Worm (Caenorhabditis elegans) whole organism, young adult: ENCODE results near the gene srgp-1.
A peak's percentile ranks its signal among the peaks of the same experiment; 100 is the strongest.

Source experiments
- B0019.2 ChIP-seq: fragments of 200-800 bp; sonication (Bioruptor generic); conservative IDR thresholded peaks from 2 replicates; pipeline ENCODE4 v1.3.6; 2022; ENCODE audit warnings: missing genetic modification reagents, missing genetic modification characterization, missing compliant biosample characterization
- B0261.1 ChIP-seq: sonication (generic microtip); optimal IDR thresholded peaks from 2 replicates; lab custom pipeline; 2016; ENCODE audit warnings: mild to moderate bottlenecking, missing genetic modification characterization, moderate library complexity, missing compliant biosample characterization
- B0336.3 ChIP-seq: fragments of 200-800 bp; sonication (Bioruptor generic); IDR thresholded peaks from 2 replicates; pipeline ENCODE4 v1.3.6; 2022; ENCODE audit warnings: missing genetic modification characterization, missing compliant biosample characterization
- C06A6.2 ChIP-seq: fragments of 200-800 bp; sonication (Bioruptor generic); conservative IDR thresholded peaks from 2 replicates; pipeline ENCODE4 v1.3.6; 2022; ENCODE audit warnings: missing genetic modification characterization, missing compliant biosample characterization
- F10E7.11 ChIP-seq: sonication (generic microtip); optimal IDR thresholded peaks from 2 replicates; lab custom pipeline; 2017; ENCODE audit warnings: mild to moderate bottlenecking, missing genetic modification characterization, moderate library complexity, missing compliant biosample characterization
- F22D6.2 ChIP-seq: sonication (generic microtip); optimal IDR thresholded peaks from 2 replicates; lab custom pipeline; 2016; ENCODE audit warnings: mild to moderate bottlenecking, missing genetic modification characterization, missing compliant biosample characterization
- F33H1.4 ChIP-seq: fragments of 200-800 bp; sonication (Bioruptor generic); IDR thresholded peaks from 2 replicates; pipeline ENCODE4 v1.3.6; 2022; ENCODE audit warnings: missing genetic modification reagents, missing genetic modification characterization, missing compliant biosample characterization
- F49E8.2 ChIP-seq: sonication (generic microtip); optimal IDR thresholded peaks from 3 replicates; lab custom pipeline; 2017; ENCODE audit warnings: missing genetic modification characterization, mild to moderate bottlenecking, missing compliant biosample characterization, antibody characterized with exemption, moderate library complexity; ENCODE audit not compliant: insufficient read depth
- F57A8.1 ChIP-seq: fragments of 200-800 bp; sonication (Bioruptor generic); optimal IDR thresholded peaks from 2 replicates; lab custom pipeline; 2018; ENCODE audit warnings: mild to moderate bottlenecking, missing genetic modification characterization, moderate library complexity, missing compliant biosample characterization
- K12H6.12 ChIP-seq: fragments of 200-800 bp; sonication (Bioruptor generic); optimal IDR thresholded peaks from 2 replicates; lab custom pipeline; 2018; ENCODE audit warnings: mild to moderate bottlenecking, missing genetic modification characterization, missing compliant biosample characterization
- T07F8.4 ChIP-seq: sonication (generic microtip); optimal IDR thresholded peaks from 2 replicates; lab custom pipeline; 2016; ENCODE audit warnings: mild to moderate bottlenecking, missing genetic modification characterization, moderate library complexity, missing compliant biosample characterization
- T26A5.8 ChIP-seq: sonication (generic microtip); optimal IDR thresholded peaks from 2 replicates; lab custom pipeline; 2016; ENCODE audit warnings: missing genetic modification characterization, missing compliant biosample characterization
- Y79H2A.3 ChIP-seq: fragments of 200-800 bp; sonication (Bioruptor generic); conservative IDR thresholded peaks from 2 replicates; pipeline ENCODE4 v1.3.6; 2022; ENCODE audit warnings: missing genetic modification reagents, missing genetic modification characterization, missing compliant biosample characterization
- Y95B8A.8 ChIP-seq: fragments of 200-800 bp; sonication (Bioruptor generic); IDR thresholded peaks from 2 replicates; pipeline ENCODE4 v1.3.6; 2022; ENCODE audit warnings: missing genetic modification reagents, missing genetic modification characterization, missing compliant biosample characterization
- ama-1 ChIP-seq, 3 experiments: fragments of 150-350 bp in 1 of 3; sonication (generic microtip) in 2 of 3; optimal IDR thresholded peaks; 2 replicates each; lab custom pipeline; 2014 to 2018; ENCODE audit warnings: missing biosample characterization in 2 of 3, missing genetic modification characterization in 2 of 3, missing genetic modification reagents in 2 of 3
- aptf-2 ChIP-seq: fragments of 200-800 bp; sonication (Bioruptor generic); conservative IDR thresholded peaks from 2 replicates; pipeline ENCODE4 v1.3.6; 2022; ENCODE audit warnings: missing genetic modification reagents, missing genetic modification characterization, missing compliant biosample characterization
- athp-1 ChIP-seq: sonication (generic microtip); optimal IDR thresholded peaks from 2 replicates; lab custom pipeline; 2017; ENCODE audit warnings: mild to moderate bottlenecking, missing genetic modification characterization, missing compliant biosample characterization
- bed-1 ChIP-seq: fragments of 200-800 bp; sonication (Bioruptor generic); IDR thresholded peaks from 2 replicates; pipeline ENCODE4 v1.3.6; 2022; ENCODE audit warnings: missing genetic modification reagents, missing genetic modification characterization, missing compliant biosample characterization
- cebp-2 ChIP-seq: fragments of 200-800 bp; sonication (Bioruptor generic); IDR thresholded peaks from 2 replicates; pipeline ENCODE4 v1.3.6; 2022; ENCODE audit warnings: missing genetic modification characterization, missing compliant biosample characterization
- ceh-27 ChIP-seq: fragments of 200-800 bp; sonication (Bioruptor generic); optimal IDR thresholded peaks from 2 replicates; lab custom pipeline; 2018; ENCODE audit warnings: mild to moderate bottlenecking, missing genetic modification characterization, moderate library complexity, missing compliant biosample characterization
- ceh-40 ChIP-seq: fragments of 200-800 bp; sonication (Bioruptor generic); IDR thresholded peaks from 2 replicates; pipeline ENCODE4 v1.3.6; 2022; ENCODE audit warnings: missing genetic modification characterization, missing compliant biosample characterization
- die-1 ChIP-seq: sonication (generic microtip); optimal IDR thresholded peaks from 2 replicates; lab custom pipeline; 2016; ENCODE audit warnings: missing genotype, mild to moderate bottlenecking, missing genetic modification characterization, missing compliant biosample characterization
- dox-1 ChIP-seq: fragments of 200-800 bp; sonication (Bioruptor generic); IDR thresholded peaks from 2 replicates; pipeline ENCODE4 v1.3.6; 2022; ENCODE audit warnings: missing genetic modification reagents, missing genetic modification characterization, missing compliant biosample characterization
- dpl-1 ChIP-seq: fragments of 150-350 bp; optimal IDR thresholded peaks from 2 replicates; lab custom pipeline; 2014; ENCODE audit warnings: missing biosample characterization, missing genetic modification reagents, missing genetic modification characterization
- efl-1 ChIP-seq: fragments of 150-350 bp; optimal IDR thresholded peaks from 2 replicates; lab custom pipeline; 2014; ENCODE audit warnings: missing biosample characterization, missing genetic modification reagents, missing genetic modification characterization
- egl-44 ChIP-seq: fragments of 200-800 bp; sonication (Bioruptor generic); IDR thresholded peaks from 2 replicates; pipeline ENCODE4 v1.3.6; 2022; ENCODE audit warnings: missing genetic modification reagents, missing genetic modification characterization, missing compliant biosample characterization
- ekl-4 ChIP-seq: fragments of 200-800 bp; sonication (Bioruptor generic); IDR thresholded peaks from 2 replicates; pipeline ENCODE4 v1.3.6; 2022; ENCODE audit warnings: missing genetic modification reagents, missing genetic modification characterization, missing compliant biosample characterization
- him-1 ChIP-seq: sonication (generic microtip); optimal IDR thresholded peaks from 2 replicates; lab custom pipeline; 2016; ENCODE audit warnings: missing genotype, missing genetic modification reagents, missing genetic modification characterization, missing compliant biosample characterization
- hmg-1.2 ChIP-seq: fragments of 200-800 bp; sonication (Bioruptor generic); IDR thresholded peaks from 2 replicates; pipeline ENCODE4 v1.3.6; 2022; ENCODE audit warnings: missing genetic modification reagents, missing genetic modification characterization, missing compliant biosample characterization
- hmg-20 ChIP-seq: fragments of 200-800 bp; sonication (Bioruptor generic); IDR thresholded peaks from 2 replicates; pipeline ENCODE4 v1.3.6; 2022; ENCODE audit warnings: missing genetic modification reagents, missing genetic modification characterization, missing compliant biosample characterization
- hrde-1 ChIP-seq: sonication (generic microtip); optimal IDR thresholded peaks from 2 replicates; lab custom pipeline; 2016; ENCODE audit warnings: missing genetic modification characterization, mild to moderate bottlenecking, missing compliant biosample characterization, moderate library complexity, missing genotype, missing genetic modification reagents, borderline replicate concordance
- let-607 ChIP-seq, 2 experiments: fragments of 200-800 bp in 1 of 2; sonication (Bioruptor generic) in 1 of 2; sonication (generic microtip) in 1 of 2; optimal IDR thresholded peaks; 2 replicates each; lab custom pipeline; 2016 to 2018; ENCODE audit warnings: mild to moderate bottlenecking in 2 of 2, missing compliant biosample characterization in 2 of 2, missing genetic modification characterization in 2 of 2, moderate library complexity in 2 of 2, missing genotype in 1 of 2
- lsl-1 ChIP-seq: fragments of 200-800 bp; sonication (Bioruptor generic); optimal IDR thresholded peaks from 2 replicates; lab custom pipeline; 2018; ENCODE audit warnings: mild to moderate bottlenecking, missing genetic modification characterization, moderate library complexity, missing compliant biosample characterization
- madf-8 ChIP-seq: fragments of 200-800 bp; sonication (Bioruptor generic); conservative IDR thresholded peaks from 2 replicates; pipeline ENCODE4 v1.3.6; 2022; ENCODE audit warnings: missing genetic modification reagents, missing genetic modification characterization, missing compliant biosample characterization
- mcd-1 ChIP-seq: fragments of 200-800 bp; sonication (Bioruptor generic); IDR thresholded peaks from 2 replicates; pipeline ENCODE4 v1.3.6; 2022; ENCODE audit warnings: missing genetic modification reagents, missing genetic modification characterization, missing compliant biosample characterization
- mes-4 ChIP-seq: sonication (generic microtip); optimal IDR thresholded peaks from 2 replicates; lab custom pipeline; 2016; ENCODE audit warnings: missing genotype, missing genetic modification characterization, missing compliant biosample characterization
- nhr-179 ChIP-seq: sonication (generic microtip); optimal IDR thresholded peaks from 2 replicates; lab custom pipeline; 2016; ENCODE audit warnings: mild to moderate bottlenecking, missing genetic modification characterization, missing compliant biosample characterization
- rcor-1 ChIP-seq: fragments of 200-800 bp; sonication (Bioruptor generic); IDR thresholded peaks from 2 replicates; pipeline ENCODE4 v1.3.6; 2022; ENCODE audit warnings: missing genetic modification reagents, missing genetic modification characterization, missing compliant biosample characterization
- repo-1 ChIP-seq: sonication (generic microtip); optimal IDR thresholded peaks from 2 replicates; lab custom pipeline; 2017; ENCODE audit warnings: mild to moderate bottlenecking, missing genetic modification characterization, missing compliant biosample characterization
- snpc-1.3 ChIP-seq: sonication (generic microtip); optimal IDR thresholded peaks from 2 replicates; lab custom pipeline; 2017; ENCODE audit warnings: missing genetic modification characterization, mild to moderate bottlenecking, missing compliant biosample characterization, antibody characterized with exemption, moderate library complexity, missing genotype, missing genetic modification reagents; ENCODE audit not compliant: insufficient read depth
- snpc-3.4 ChIP-seq: sonication (generic microtip); optimal IDR thresholded peaks from 2 replicates; lab custom pipeline; 2017; ENCODE audit warnings: missing genetic modification characterization, mild to moderate bottlenecking, missing compliant biosample characterization, antibody characterized with exemption, moderate library complexity, missing genotype, missing genetic modification reagents
- sptf-2 ChIP-seq: fragments of 200-800 bp; sonication (Bioruptor generic); optimal IDR thresholded peaks from 2 replicates; lab custom pipeline; 2018; ENCODE audit warnings: mild to moderate bottlenecking, missing genetic modification characterization, missing compliant biosample characterization
- tbx-9 ChIP-seq: sonication (generic microtip); optimal IDR thresholded peaks from 2 replicates; lab custom pipeline; 2016; ENCODE audit warnings: borderline replicate concordance, missing genetic modification characterization, inconsistent platforms, missing compliant biosample characterization
- unc-130 ChIP-seq: sonication (generic microtip); optimal IDR thresholded peaks from 2 replicates; lab custom pipeline; 2016; ENCODE audit warnings: missing genetic modification reagents, missing genetic modification characterization, missing compliant biosample characterization
- unc-62 ChIP-seq: fragments of 150-350 bp; optimal IDR thresholded peaks from 2 replicates; lab custom pipeline; 2014; ENCODE audit warnings: missing biosample characterization, missing genetic modification reagents, missing genetic modification characterization
- xnd-1 ChIP-seq: sonication (generic microtip); optimal IDR thresholded peaks from 2 replicates; lab custom pipeline; 2016; ENCODE audit warnings: missing genotype, missing genetic modification reagents, missing genetic modification characterization, missing compliant biosample characterization
- ztf-18 ChIP-seq: sonication (generic microtip); optimal IDR thresholded peaks from 2 replicates; lab custom pipeline; 2016; ENCODE audit warnings: missing genotype, mild to moderate bottlenecking, missing genetic modification characterization, missing compliant biosample characterization
- ztf-22 ChIP-seq: fragments of 200-800 bp; sonication (Bioruptor generic); optimal IDR thresholded peaks from 2 replicates; lab custom pipeline; 2018; ENCODE audit warnings: mild to moderate bottlenecking, missing genetic modification characterization, moderate library complexity, missing compliant biosample characterization

The srgp-1 gene

ce11 chrIV:11549694-11550093, 20.6 kb upstream of the srgp-1 start:
- no peak for TF ChIP-seq T26A5.8 (tag; lab: Kevin White, UChicago)
- no peak for TF ChIP-seq Y95B8A.8 (GFP tag; lab: Robert Waterston, UW)
- TF ChIP-seq hmg-1.2 (GFP tag; lab: Robert Waterston, UW) = peak; percentile 70
- no peak for TF ChIP-seq C06A6.2 (GFP tag; lab: Robert Waterston, UW)
- peak; percentile 45 for TF ChIP-seq K12H6.12 (tag; lab: Kevin White, UChicago)
- no peak for TF ChIP-seq sptf-2 (GFP tag; lab: Kevin White, UChicago)
- no peak for TF ChIP-seq ama-1 (optimal IDR thresholded peaks at IDR 0.05; lab: Kevin White, UChicago)
- TF ChIP-seq ama-1 (GFP tag; optimal IDR thresholded peaks at IDR 0.05; lab: Kevin White, UChicago) = peak; percentile 82 to 88
- no peak for TF ChIP-seq egl-44 (GFP tag; lab: Robert Waterston, UW)
- TF ChIP-seq dox-1 = no peak; the same call in 1 of the 2 replicates
- no peak for TF ChIP-seq lsl-1 (GFP tag; lab: Kevin White, UChicago)
- peak; percentile 67 for TF ChIP-seq ztf-18 (tag; lab: Kevin White, UChicago)
- TF ChIP-seq unc-130 (GFP tag; lab: Kevin White, UChicago) = peak; percentile 52
- TF ChIP-seq snpc-3.4 (tag; lab: Kevin White, UChicago) = peak; percentile 88
- 0 out of 2 replicates have a peak, but pooled peaks have one; percentile 7 for TF ChIP-seq aptf-2 (GFP tag; lab: Robert Waterston, UW)
- peak; percentile 87 for TF ChIP-seq B0261.1 (tag; lab: Kevin White, UChicago)
- TF ChIP-seq hmg-20 (GFP tag; lab: Robert Waterston, UW) = no peak
- TF ChIP-seq xnd-1 = no peak
- TF ChIP-seq ekl-4 (GFP tag; lab: Robert Waterston, UW) = peak; percentile 64; the same call in 1 of the 2 replicates
- no peak for TF ChIP-seq madf-8 (GFP tag; lab: Robert Waterston, UW)
- TF ChIP-seq nhr-179 (tag; lab: Kevin White, UChicago) = peak; percentile 17
- TF ChIP-seq snpc-1.3 (tag; lab: Kevin White, UChicago) = peak; percentile 87
- peak; percentile 58 for TF ChIP-seq F33H1.4 (GFP tag; lab: Robert Waterston, UW)
- peak; percentile 74 for TF ChIP-seq F49E8.2 (tag; lab: Kevin White, UChicago)
- TF ChIP-seq let-607 (tag; optimal IDR thresholded peaks at IDR 0.05; lab: Kevin White, UChicago) = peak; percentile 62 to 68
- TF ChIP-seq unc-62 = no peak
- no peak for TF ChIP-seq B0336.3
- TF ChIP-seq athp-1 (tag; lab: Kevin White, UChicago) = no peak
- peak; percentile 82 for TF ChIP-seq T07F8.4 (tag; lab: Kevin White, UChicago)
- TF ChIP-seq F10E7.11 (tag; lab: Kevin White, UChicago) = no peak
- peak; percentile 86 for TF ChIP-seq die-1
- TF ChIP-seq repo-1 (tag; lab: Kevin White, UChicago) = no peak
- TF ChIP-seq mes-4 (tag; lab: Kevin White, UChicago) = peak; percentile 65
- no peak; the same call in none of the 2 replicates for TF ChIP-seq rcor-1 (GFP tag; lab: Robert Waterston, UW)
- TF ChIP-seq Y79H2A.3 (GFP tag; lab: Robert Waterston, UW) = no peak
- TF ChIP-seq dpl-1 (GFP tag; lab: Kevin White, UChicago) = peak; percentile 21
- no peak; the same call in 1 of the 2 replicates for TF ChIP-seq mcd-1
- TF ChIP-seq F57A8.1 (GFP tag; lab: Kevin White, UChicago) = no peak
- peak; percentile 96 for TF ChIP-seq him-1 (tag; lab: Kevin White, UChicago)
- no peak for TF ChIP-seq bed-1 (GFP tag; lab: Robert Waterston, UW)
- TF ChIP-seq ceh-27 = no peak
- peak; percentile 50 for TF ChIP-seq hrde-1 (tag; lab: Kevin White, UChicago)
- TF ChIP-seq ceh-40 = no peak; the same call in 1 of the 2 replicates
- 0 out of 2 replicates have a peak, but pooled peaks have one; percentile 71 for TF ChIP-seq cebp-2 (GFP tag; lab: Robert Waterston, UW)
- peak; percentile 32 for TF ChIP-seq efl-1 (GFP tag; lab: Kevin White, UChicago)
- TF ChIP-seq ztf-22 = no peak
- no peak for TF ChIP-seq tbx-9 (tag; lab: Kevin White, UChicago)
- TF ChIP-seq F22D6.2 (tag; lab: Kevin White, UChicago) = peak; percentile 46
- TF ChIP-seq B0019.2 (GFP tag; lab: Robert Waterston, UW) = no peak; the same call in 1 of the 2 replicates
